Worm (Caenorhabditis elegans) whole organism, young adult: ENCODE measurements around the gene E02H1.6.

Source experiments
- C06A6.2 ChIP-seq: fragments of 200-800 bp; sonication (Bioruptor generic); conservative IDR thresholded peaks from 2 replicates; pipeline ENCODE4 v1.3.6; 2022; ENCODE audit warnings: missing genetic modification characterization, missing compliant biosample characterization
- C17E4.6 ChIP-seq: fragments of 200-800 bp; sonication (Bioruptor generic); IDR thresholded peaks from 2 replicates; pipeline ENCODE4 v1.3.6; 2022; ENCODE audit warnings: missing genetic modification reagents, missing genetic modification characterization, missing compliant biosample characterization
- F10E7.11 ChIP-seq: sonication (generic microtip); optimal IDR thresholded peaks from 2 replicates; lab custom pipeline; 2017; ENCODE audit warnings: mild to moderate bottlenecking, missing genetic modification characterization, moderate library complexity, missing compliant biosample characterization
- F33H1.4 ChIP-seq: fragments of 200-800 bp; sonication (Bioruptor generic); IDR thresholded peaks from 2 replicates; pipeline ENCODE4 v1.3.6; 2022; ENCODE audit warnings: missing genetic modification reagents, missing genetic modification characterization, missing compliant biosample characterization
- F49E8.2 ChIP-seq: sonication (generic microtip); optimal IDR thresholded peaks from 3 replicates; lab custom pipeline; 2017; ENCODE audit warnings: missing genetic modification characterization, mild to moderate bottlenecking, missing compliant biosample characterization, antibody characterized with exemption, moderate library complexity; ENCODE audit not compliant: insufficient read depth
- K12H6.12 ChIP-seq: fragments of 200-800 bp; sonication (Bioruptor generic); optimal IDR thresholded peaks from 2 replicates; lab custom pipeline; 2018; ENCODE audit warnings: mild to moderate bottlenecking, missing genetic modification characterization, missing compliant biosample characterization
- T07F8.4 ChIP-seq: sonication (generic microtip); optimal IDR thresholded peaks from 2 replicates; lab custom pipeline; 2016; ENCODE audit warnings: mild to moderate bottlenecking, missing genetic modification characterization, moderate library complexity, missing compliant biosample characterization
- Y67H2A.10 ChIP-seq: fragments of 200-800 bp; sonication (Bioruptor generic); conservative IDR thresholded peaks from 2 replicates; pipeline ENCODE4 v1.3.6; 2022; ENCODE audit warnings: missing genetic modification reagents, missing genetic modification characterization, missing compliant biosample characterization
- Y79H2A.3 ChIP-seq: fragments of 200-800 bp; sonication (Bioruptor generic); conservative IDR thresholded peaks from 2 replicates; pipeline ENCODE4 v1.3.6; 2022; ENCODE audit warnings: missing genetic modification reagents, missing genetic modification characterization, missing compliant biosample characterization
- ZK185.1 ChIP-seq: sonication (generic microtip); optimal IDR thresholded peaks from 2 replicates; lab custom pipeline; 2016; ENCODE audit warnings: mild to moderate bottlenecking, missing genetic modification characterization, missing compliant biosample characterization; ENCODE audit not compliant: poor library complexity, severe bottlenecking
- akir-1 ChIP-seq: fragments of 200-800 bp; sonication (Bioruptor generic); optimal IDR thresholded peaks from 2 replicates; lab custom pipeline; 2018; ENCODE audit warnings: mild to moderate bottlenecking, missing genetic modification characterization, moderate library complexity, missing compliant biosample characterization
- aptf-3 ChIP-seq: fragments of 200-800 bp; sonication (Bioruptor generic); IDR thresholded peaks from 2 replicates; pipeline ENCODE4 v1.3.6; 2022; ENCODE audit warnings: missing genetic modification characterization, missing compliant biosample characterization
- athp-1 ChIP-seq: sonication (generic microtip); optimal IDR thresholded peaks from 2 replicates; lab custom pipeline; 2017; ENCODE audit warnings: mild to moderate bottlenecking, missing genetic modification characterization, missing compliant biosample characterization
- attf-5 ChIP-seq: fragments of 200-800 bp; sonication (Bioruptor generic); optimal IDR thresholded peaks from 2 replicates; lab custom pipeline; 2018; ENCODE audit warnings: mild to moderate bottlenecking, missing genetic modification characterization, missing compliant biosample characterization
- cebp-1 ChIP-seq, 2 experiments: fragments of 200-800 bp in 1 of 2; sonication (Bioruptor generic) in 1 of 2; sonication (generic microtip) in 1 of 2; IDR thresholded peaks in 1 of 2; optimal IDR thresholded peaks in 1 of 2; 2 replicates each; pipeline versions ENCODE4 v1.3.6 to Lab custom; 2017 to 2022; ENCODE audit warnings: missing compliant biosample characterization in 2 of 2, missing genetic modification characterization in 2 of 2, mild to moderate bottlenecking in 1 of 2, missing genetic modification reagents in 1 of 2, moderate library complexity in 1 of 2
- ceh-27 ChIP-seq: fragments of 200-800 bp; sonication (Bioruptor generic); optimal IDR thresholded peaks from 2 replicates; lab custom pipeline; 2018; ENCODE audit warnings: mild to moderate bottlenecking, missing genetic modification characterization, moderate library complexity, missing compliant biosample characterization
- ceh-79 ChIP-seq: sonication (generic microtip); optimal IDR thresholded peaks from 2 replicates; lab custom pipeline; 2017; ENCODE audit warnings: mild to moderate bottlenecking, missing genetic modification characterization, missing compliant biosample characterization
- dox-1 ChIP-seq: fragments of 200-800 bp; sonication (Bioruptor generic); IDR thresholded peaks from 2 replicates; pipeline ENCODE4 v1.3.6; 2022; ENCODE audit warnings: missing genetic modification reagents, missing genetic modification characterization, missing compliant biosample characterization
- dpl-1 ChIP-seq: fragments of 150-350 bp; optimal IDR thresholded peaks from 2 replicates; lab custom pipeline; 2014; ENCODE audit warnings: missing biosample characterization, missing genetic modification reagents, missing genetic modification characterization
- egrh-3 ChIP-seq: fragments of 200-800 bp; sonication (Bioruptor generic); IDR thresholded peaks from 2 replicates; pipeline ENCODE4 v1.3.6; 2022; ENCODE audit warnings: missing genetic modification reagents, missing genetic modification characterization, missing compliant biosample characterization
- ekl-4 ChIP-seq: fragments of 200-800 bp; sonication (Bioruptor generic); IDR thresholded peaks from 2 replicates; pipeline ENCODE4 v1.3.6; 2022; ENCODE audit warnings: missing genetic modification reagents, missing genetic modification characterization, missing compliant biosample characterization
- ets-4 ChIP-seq: fragments of 200-800 bp; sonication (Bioruptor generic); optimal IDR thresholded peaks from 2 replicates; lab custom pipeline; 2018; ENCODE audit warnings: mild to moderate bottlenecking, missing genetic modification characterization, missing compliant biosample characterization
- hlh-12 ChIP-seq: sonication (generic microtip); optimal IDR thresholded peaks from 2 replicates; lab custom pipeline; 2016; ENCODE audit warnings: missing genetic modification characterization, missing compliant biosample characterization
- hrde-1 ChIP-seq: sonication (generic microtip); optimal IDR thresholded peaks from 2 replicates; lab custom pipeline; 2016; ENCODE audit warnings: missing genetic modification characterization, mild to moderate bottlenecking, missing compliant biosample characterization, moderate library complexity, missing genotype, missing genetic modification reagents, borderline replicate concordance
- lag-1 ChIP-seq: fragments of 200-800 bp; sonication (Bioruptor generic); IDR thresholded peaks from 2 replicates; pipeline ENCODE4 v1.3.6; 2022; ENCODE audit warnings: missing genetic modification reagents, missing genetic modification characterization, missing compliant biosample characterization
- let-607 ChIP-seq, 2 experiments: fragments of 200-800 bp in 1 of 2; sonication (Bioruptor generic) in 1 of 2; sonication (generic microtip) in 1 of 2; optimal IDR thresholded peaks; 2 replicates each; lab custom pipeline; 2016 to 2018; ENCODE audit warnings: mild to moderate bottlenecking in 2 of 2, missing compliant biosample characterization in 2 of 2, missing genetic modification characterization in 2 of 2, moderate library complexity in 2 of 2, missing genotype in 1 of 2
- lin-40 ChIP-seq: sonication (generic microtip); optimal IDR thresholded peaks from 2 replicates; lab custom pipeline; 2016; ENCODE audit warnings: missing genetic modification characterization, mild to moderate bottlenecking, missing compliant biosample characterization, missing genotype, missing genetic modification reagents
- lir-1 ChIP-seq: fragments of 200-800 bp; sonication (Bioruptor generic); conservative IDR thresholded peaks from 2 replicates; pipeline ENCODE4 v1.3.6; 2022; ENCODE audit warnings: missing genetic modification reagents, missing genetic modification characterization, missing compliant biosample characterization
- madf-10 ChIP-seq: sonication (generic microtip); optimal IDR thresholded peaks from 2 replicates; lab custom pipeline; 2016; ENCODE audit warnings: mild to moderate bottlenecking, missing genetic modification characterization, missing compliant biosample characterization
- madf-3 ChIP-seq: fragments of 200-800 bp; sonication (Bioruptor generic); IDR thresholded peaks from 2 replicates; pipeline ENCODE4 v1.3.6; 2022; ENCODE audit warnings: missing genetic modification reagents, missing genetic modification characterization, missing compliant biosample characterization
- mcd-1 ChIP-seq: fragments of 200-800 bp; sonication (Bioruptor generic); IDR thresholded peaks from 2 replicates; pipeline ENCODE4 v1.3.6; 2022; ENCODE audit warnings: missing genetic modification reagents, missing genetic modification characterization, missing compliant biosample characterization
- mxl-1 ChIP-seq: sonication (generic microtip); optimal IDR thresholded peaks from 2 replicates; lab custom pipeline; 2016; ENCODE audit warnings: missing genetic modification characterization, missing compliant biosample characterization
- nfya-2 ChIP-seq: fragments of 200-800 bp; sonication (Bioruptor generic); IDR thresholded peaks from 2 replicates; pipeline ENCODE4 v1.3.6; 2022; ENCODE audit warnings: missing genetic modification reagents, missing genetic modification characterization, missing compliant biosample characterization
- nfyb-1 ChIP-seq: fragments of 200-800 bp; sonication (Bioruptor generic); IDR thresholded peaks from 2 replicates; pipeline ENCODE4 v1.3.6; 2022; ENCODE audit warnings: missing genetic modification reagents, missing genetic modification characterization, missing compliant biosample characterization
- nhr-27 ChIP-seq: fragments of 200-800 bp; sonication (Bioruptor generic); optimal IDR thresholded peaks from 2 replicates; lab custom pipeline; 2018; ENCODE audit warnings: mild to moderate bottlenecking, missing genetic modification characterization, moderate library complexity, missing compliant biosample characterization
- rcor-1 ChIP-seq: fragments of 200-800 bp; sonication (Bioruptor generic); IDR thresholded peaks from 2 replicates; pipeline ENCODE4 v1.3.6; 2022; ENCODE audit warnings: missing genetic modification reagents, missing genetic modification characterization, missing compliant biosample characterization
- snpc-4 ChIP-seq, 5 experiments: fragments of 150-350 bp in 1 of 5; sonication (generic microtip) in 4 of 5; optimal IDR thresholded peaks; 2 replicates each; lab custom pipeline; 2014 to 2018; ENCODE audit warnings: missing genetic modification characterization in 5 of 5, missing biosample characterization in 3 of 5, antibody characterized with exemption in 2 of 5, mild to moderate bottlenecking in 2 of 5, missing compliant biosample characterization in 2 of 5, missing genotype in 2 of 5, moderate library complexity in 2 of 5, missing genetic modification reagents in 1 of 5
- somi-1 ChIP-seq: fragments of 200-800 bp; sonication (Bioruptor generic); optimal IDR thresholded peaks from 2 replicates; lab custom pipeline; 2018; ENCODE audit warnings: mild to moderate bottlenecking, missing genetic modification characterization, missing compliant biosample characterization
- sptf-2 ChIP-seq: fragments of 200-800 bp; sonication (Bioruptor generic); optimal IDR thresholded peaks from 2 replicates; lab custom pipeline; 2018; ENCODE audit warnings: mild to moderate bottlenecking, missing genetic modification characterization, missing compliant biosample characterization
- tbp1 ChIP-seq: fragments of 200-800 bp; sonication (Bioruptor generic); optimal IDR thresholded peaks from 2 replicates; lab custom pipeline; 2018; ENCODE audit warnings: mild to moderate bottlenecking, missing genetic modification characterization, missing compliant biosample characterization
- zfh-2 ChIP-seq: fragments of 200-800 bp; sonication (Bioruptor generic); conservative IDR thresholded peaks from 2 replicates; pipeline ENCODE4 v1.3.6; 2022; ENCODE audit warnings: missing genetic modification reagents, missing genetic modification characterization, missing compliant biosample characterization
- ztf-18 ChIP-seq: sonication (generic microtip); optimal IDR thresholded peaks from 2 replicates; lab custom pipeline; 2016; ENCODE audit warnings: missing genotype, mild to moderate bottlenecking, missing genetic modification characterization, missing compliant biosample characterization
- ztf-22 ChIP-seq: fragments of 200-800 bp; sonication (Bioruptor generic); optimal IDR thresholded peaks from 2 replicates; lab custom pipeline; 2018; ENCODE audit warnings: mild to moderate bottlenecking, missing genetic modification characterization, moderate library complexity, missing compliant biosample characterization
- ztf-3 ChIP-seq: fragments of 200-800 bp; sonication (Bioruptor generic); optimal IDR thresholded peaks from 2 replicates; lab custom pipeline; 2018; ENCODE audit warnings: mild to moderate bottlenecking, missing genetic modification characterization, missing compliant biosample characterization

E02H1.6 gene

DNA sequence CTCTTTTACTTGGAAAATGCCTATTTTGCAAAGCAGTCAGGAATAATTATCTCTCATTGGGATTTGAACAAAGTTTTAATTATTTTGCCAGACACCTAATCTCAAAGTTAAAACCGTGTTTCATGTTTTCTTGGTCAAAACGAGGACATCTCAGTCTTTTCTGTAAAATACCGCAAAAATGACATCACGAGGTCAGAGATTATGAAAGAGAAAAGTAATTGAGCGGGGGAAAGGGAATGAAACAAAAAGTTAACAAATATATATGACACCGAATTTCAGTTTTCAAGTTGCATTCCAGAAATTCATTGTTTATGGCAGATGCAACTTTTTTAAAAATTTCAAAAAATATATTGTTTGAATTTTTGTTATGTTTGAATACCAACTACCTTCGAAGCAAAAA is 6.1 kb downstream of the E02H1.6 start:
- TF ChIP-seq cebp-1 (GFP tag; IDR thresholded peaks at IDR 0.05; lab: Robert Waterston, UW) (no peak), cebp-1 (tag; optimal IDR thresholded peaks at IDR 0.05; lab: Kevin White, UChicago) (peak; percentile 31), aptf-3 (no peak), dox-1 (GFP tag; lab: Robert Waterston, UW) (no peak)

DNA sequence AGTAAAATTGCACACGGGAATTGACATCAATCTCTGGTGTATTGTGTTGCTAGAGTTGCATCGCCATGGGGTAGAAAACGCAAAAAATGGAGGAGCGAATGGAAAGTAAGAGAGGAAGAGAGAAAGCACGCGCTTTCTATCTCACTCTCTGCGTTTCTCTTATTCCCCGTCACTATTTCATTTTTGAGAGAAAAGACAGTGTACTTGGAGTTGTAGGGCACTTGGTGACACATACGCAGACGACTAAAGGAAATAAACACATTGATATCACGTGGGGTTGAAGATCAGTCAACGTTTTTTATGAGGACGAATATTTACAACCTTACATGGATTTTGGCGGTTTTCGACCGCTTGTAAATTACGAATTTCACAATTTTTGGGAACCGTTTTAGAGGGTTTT is 6.9 kb downstream of the E02H1.6 start:
- TF ChIP-seq let-607 (tag; optimal IDR thresholded peaks at IDR 0.05; lab: Kevin White, UChicago), result peak; percentile 73 to 79
- no peak for TF ChIP-seq F10E7.11
- no peak for TF ChIP-seq akir-1 (GFP tag; lab: Kevin White, UChicago)
- peak; percentile 87 for TF ChIP-seq madf-10 (tag; lab: Kevin White, UChicago)
- peak; percentile 61; the same call in 1 of the 2 replicates for TF ChIP-seq C06A6.2
- peak; percentile 59 for TF ChIP-seq ZK185.1 (tag; lab: Kevin White, UChicago)
- peak; percentile 96 for TF ChIP-seq somi-1 (GFP tag; lab: Kevin White, UChicago)
- TF ChIP-seq C17E4.6, result no peak
- peak; percentile 90 for TF ChIP-seq K12H6.12 (tag; lab: Kevin White, UChicago)
- peak; percentile 43 for TF ChIP-seq athp-1 (tag; lab: Kevin White, UChicago)
- no peak for TF ChIP-seq nhr-27 (tag; lab: Kevin White, UChicago)
- peak; percentile 54 for TF ChIP-seq ets-4 (GFP tag; lab: Kevin White, UChicago)
- TF ChIP-seq attf-5 (GFP tag; lab: Kevin White, UChicago), result peak; percentile 91
- peak; percentile 57; the same call in 1 of the 2 replicates for TF ChIP-seq ekl-4
- TF ChIP-seq nfyb-1 (GFP tag; lab: Robert Waterston, UW), result peak; percentile 85
- TF ChIP-seq nfya-2 (GFP tag; lab: Robert Waterston, UW), result no peak
- TF ChIP-seq sptf-2 (GFP tag; lab: Kevin White, UChicago), result no peak
- peak; percentile 94 for TF ChIP-seq lin-40 (tag; lab: Kevin White, UChicago)
- TF ChIP-seq tbp1 (GFP tag; lab: Kevin White, UChicago), result peak; percentile 67
- TF ChIP-seq Y79H2A.3 (GFP tag; lab: Robert Waterston, UW), result no peak
- TF ChIP-seq ztf-22 (GFP tag; lab: Kevin White, UChicago), result peak; percentile 90
- no peak for TF ChIP-seq Y67H2A.10 (GFP tag; lab: Robert Waterston, UW)
- TF ChIP-seq zfh-2 (GFP tag; lab: Robert Waterston, UW), result peak; percentile 39; the same call in 1 of the 2 replicates
- peak; percentile 41 for TF ChIP-seq ztf-18 (tag; lab: Kevin White, UChicago)
- no peak for TF ChIP-seq dpl-1 (GFP tag; lab: Kevin White, UChicago)
- TF ChIP-seq rcor-1 (GFP tag; lab: Robert Waterston, UW), result peak; percentile 80
- TF ChIP-seq F49E8.2, result no peak
- TF ChIP-seq hrde-1 (tag; lab: Kevin White, UChicago), result no peak
- TF ChIP-seq lag-1 (GFP tag; lab: Robert Waterston, UW), result no peak
- TF ChIP-seq lir-1 (GFP tag; lab: Robert Waterston, UW), result peak; percentile 86
- TF ChIP-seq T07F8.4 (tag; lab: Kevin White, UChicago), result no peak
- TF ChIP-seq ceh-79 (tag; lab: Kevin White, UChicago), result no peak
- TF ChIP-seq mxl-1 (tag; lab: Kevin White, UChicago), result no peak
- TF ChIP-seq snpc-4 (GFP tag; optimal IDR thresholded peaks at IDR 0.05; lab: Kevin White, UChicago), result peak; percentile 16
- TF ChIP-seq snpc-4 (tag; optimal IDR thresholded peaks at IDR 0.05; lab: Kevin White, UChicago), result peak in 3 of 4 experiments; percentile 57 to 65 (median 60)
- TF ChIP-seq mcd-1 (GFP tag; lab: Robert Waterston, UW), result peak; percentile 60
- no peak for TF ChIP-seq madf-3 (GFP tag; lab: Robert Waterston, UW)
- no peak for TF ChIP-seq hlh-12 (tag; lab: Kevin White, UChicago)
- peak; percentile 20; the same call in 1 of the 2 replicates for TF ChIP-seq F33H1.4 (GFP tag; lab: Robert Waterston, UW)
- peak; percentile 79 for TF ChIP-seq ztf-3 (GFP tag; lab: Kevin White, UChicago)
- no peak for TF ChIP-seq egrh-3 (GFP tag; lab: Robert Waterston, UW)
- TF ChIP-seq cebp-1 (GFP tag; IDR thresholded peaks at IDR 0.05; lab: Robert Waterston, UW), result peak; percentile 55; the same call in 1 of the 2 replicates
- TF ChIP-seq cebp-1 (tag; optimal IDR thresholded peaks at IDR 0.05; lab: Kevin White, UChicago), result peak; percentile 90
- peak; percentile 93 for TF ChIP-seq ceh-27 (GFP tag; lab: Kevin White, UChicago)
